Fruit fly (Drosophila melanogaster): ENCODE data around the gene Alp5.

dm6 chr3R:20984902-20985301 is 21.9 kb downstream of the Alp5 start:
- TF ChIP-seq EcR (GFP tag; optimal IDR thresholded peaks at IDR 0.05), result no peak
- TF ChIP-seq pan (optimal IDR thresholded peaks at IDR 0.05), result no peak
- no peak for TF ChIP-seq psq (optimal IDR thresholded peaks at IDR 0.05)
- TF ChIP-seq usp (GFP tag; optimal IDR thresholded peaks at IDR 0.05), result no peak
- TF ChIP-seq CG8478 (optimal IDR thresholded peaks at IDR 0.05), result no peak
- TF ChIP-seq Dll (optimal IDR thresholded peaks at IDR 0.05), result no peak
